Worm (Caenorhabditis elegans) whole organism, young adult: ENCODE results near the gene F25A2.1.

ENCODE experiments used
- B0035.1 ChIP-seq: sonication (generic microtip); optimal IDR thresholded peaks from 2 replicates; lab custom pipeline; 2016; ENCODE audit warnings: missing genetic modification characterization, mild to moderate bottlenecking, missing compliant biosample characterization, missing genotype, missing genetic modification reagents
- F33H1.4 ChIP-seq: fragments of 200-800 bp; sonication (Bioruptor generic); IDR thresholded peaks from 2 replicates; pipeline ENCODE4 v1.3.6; 2022; ENCODE audit warnings: missing genetic modification reagents, missing genetic modification characterization, missing compliant biosample characterization
- F52B5.7 ChIP-seq: sonication (generic microtip); optimal IDR thresholded peaks from 2 replicates; lab custom pipeline; 2016; ENCODE audit warnings: mild to moderate bottlenecking, missing genetic modification characterization, missing compliant biosample characterization
- F55B11.4 ChIP-seq: sonication (generic microtip); optimal IDR thresholded peaks from 2 replicates; lab custom pipeline; 2016; ENCODE audit warnings: missing compliant biosample characterization, missing genetic modification characterization, borderline replicate concordance; ENCODE audit not compliant: insufficient read depth
- K12H6.12 ChIP-seq: fragments of 200-800 bp; sonication (Bioruptor generic); optimal IDR thresholded peaks from 2 replicates; lab custom pipeline; 2018; ENCODE audit warnings: mild to moderate bottlenecking, missing genetic modification characterization, missing compliant biosample characterization
- T26A5.8 ChIP-seq: sonication (generic microtip); optimal IDR thresholded peaks from 2 replicates; lab custom pipeline; 2016; ENCODE audit warnings: missing genetic modification characterization, missing compliant biosample characterization
- Y95B8A.8 ChIP-seq: fragments of 200-800 bp; sonication (Bioruptor generic); IDR thresholded peaks from 2 replicates; pipeline ENCODE4 v1.3.6; 2022; ENCODE audit warnings: missing genetic modification reagents, missing genetic modification characterization, missing compliant biosample characterization
- bed-1 ChIP-seq: fragments of 200-800 bp; sonication (Bioruptor generic); IDR thresholded peaks from 2 replicates; pipeline ENCODE4 v1.3.6; 2022; ENCODE audit warnings: missing genetic modification reagents, missing genetic modification characterization, missing compliant biosample characterization
- cebp-1 ChIP-seq, 2 experiments: fragments of 200-800 bp in 1 of 2; sonication (Bioruptor generic) in 1 of 2; sonication (generic microtip) in 1 of 2; IDR thresholded peaks in 1 of 2; optimal IDR thresholded peaks in 1 of 2; 2 replicates each; pipeline versions ENCODE4 v1.3.6 to Lab custom; 2017 to 2022; ENCODE audit warnings: missing compliant biosample characterization in 2 of 2, missing genetic modification characterization in 2 of 2, mild to moderate bottlenecking in 1 of 2, missing genetic modification reagents in 1 of 2, moderate library complexity in 1 of 2
- cebp-2 ChIP-seq: fragments of 200-800 bp; sonication (Bioruptor generic); IDR thresholded peaks from 2 replicates; pipeline ENCODE4 v1.3.6; 2022; ENCODE audit warnings: missing genetic modification characterization, missing compliant biosample characterization
- ceh-40 ChIP-seq: fragments of 200-800 bp; sonication (Bioruptor generic); IDR thresholded peaks from 2 replicates; pipeline ENCODE4 v1.3.6; 2022; ENCODE audit warnings: missing genetic modification characterization, missing compliant biosample characterization
- ceh-58 ChIP-seq: fragments of 200-800 bp; sonication (Bioruptor generic); IDR thresholded peaks from 2 replicates; pipeline ENCODE4 v1.3.6; 2022; ENCODE audit warnings: missing genetic modification characterization, missing compliant biosample characterization
- ceh-79 ChIP-seq: sonication (generic microtip); optimal IDR thresholded peaks from 2 replicates; lab custom pipeline; 2017; ENCODE audit warnings: mild to moderate bottlenecking, missing genetic modification characterization, missing compliant biosample characterization
- dox-1 ChIP-seq: fragments of 200-800 bp; sonication (Bioruptor generic); IDR thresholded peaks from 2 replicates; pipeline ENCODE4 v1.3.6; 2022; ENCODE audit warnings: missing genetic modification reagents, missing genetic modification characterization, missing compliant biosample characterization
- egl-18 ChIP-seq: fragments of 200-800 bp; sonication (Bioruptor generic); IDR thresholded peaks from 2 replicates; pipeline ENCODE4 v1.3.6; 2022; ENCODE audit warnings: missing genetic modification reagents, missing genetic modification characterization, missing compliant biosample characterization
- egl-44 ChIP-seq: fragments of 200-800 bp; sonication (Bioruptor generic); IDR thresholded peaks from 2 replicates; pipeline ENCODE4 v1.3.6; 2022; ENCODE audit warnings: missing genetic modification reagents, missing genetic modification characterization, missing compliant biosample characterization
- fkh-3 ChIP-seq: sonication (generic microtip); optimal IDR thresholded peaks from 2 replicates; lab custom pipeline; 2016; ENCODE audit warnings: mild to moderate bottlenecking, missing genetic modification characterization, missing compliant biosample characterization
- hsf-1 ChIP-seq: fragments of 200-800 bp; sonication (Bioruptor generic); IDR thresholded peaks from 2 replicates; pipeline ENCODE4 v1.3.6; 2022; ENCODE audit warnings: missing genetic modification reagents, missing genetic modification characterization, missing compliant biosample characterization
- lin-40 ChIP-seq: sonication (generic microtip); optimal IDR thresholded peaks from 2 replicates; lab custom pipeline; 2016; ENCODE audit warnings: missing genetic modification characterization, mild to moderate bottlenecking, missing compliant biosample characterization, missing genotype, missing genetic modification reagents
- lir-1 ChIP-seq: fragments of 200-800 bp; sonication (Bioruptor generic); conservative IDR thresholded peaks from 2 replicates; pipeline ENCODE4 v1.3.6; 2022; ENCODE audit warnings: missing genetic modification reagents, missing genetic modification characterization, missing compliant biosample characterization
- lsl-1 ChIP-seq: fragments of 200-800 bp; sonication (Bioruptor generic); optimal IDR thresholded peaks from 2 replicates; lab custom pipeline; 2018; ENCODE audit warnings: mild to moderate bottlenecking, missing genetic modification characterization, moderate library complexity, missing compliant biosample characterization
- madf-10 ChIP-seq: sonication (generic microtip); optimal IDR thresholded peaks from 2 replicates; lab custom pipeline; 2016; ENCODE audit warnings: mild to moderate bottlenecking, missing genetic modification characterization, missing compliant biosample characterization
- madf-6 ChIP-seq: fragments of 200-800 bp; sonication (Bioruptor generic); IDR thresholded peaks from 2 replicates; pipeline ENCODE4 v1.3.6; 2022; ENCODE audit warnings: missing genetic modification reagents, missing genetic modification characterization, missing compliant biosample characterization
- mxl-1 ChIP-seq: sonication (generic microtip); optimal IDR thresholded peaks from 2 replicates; lab custom pipeline; 2016; ENCODE audit warnings: missing genetic modification characterization, missing compliant biosample characterization
- nfya-2 ChIP-seq: fragments of 200-800 bp; sonication (Bioruptor generic); IDR thresholded peaks from 2 replicates; pipeline ENCODE4 v1.3.6; 2022; ENCODE audit warnings: missing genetic modification reagents, missing genetic modification characterization, missing compliant biosample characterization
- nhr-80 ChIP-seq: sonication (generic microtip); optimal IDR thresholded peaks from 2 replicates; lab custom pipeline; 2016; ENCODE audit warnings: missing genetic modification characterization, missing compliant biosample characterization
- rpc-1 ChIP-seq, 2 experiments: fragments of 150-350 bp in 1 of 2; sonication (generic microtip) in 1 of 2; optimal IDR thresholded peaks; 2 replicates each; lab custom pipeline; 2014 to 2018; ENCODE audit warnings: missing biosample characterization in 1 of 2, missing genetic modification characterization in 1 of 2, missing genetic modification reagents in 1 of 2, missing genotype in 1 of 2
- sea-2 ChIP-seq: fragments of 200-800 bp; sonication (Bioruptor generic); IDR thresholded peaks from 2 replicates; pipeline ENCODE4 v1.3.6; 2022; ENCODE audit warnings: missing genetic modification characterization, missing compliant biosample characterization
- snpc-3.4 ChIP-seq: sonication (generic microtip); optimal IDR thresholded peaks from 2 replicates; lab custom pipeline; 2017; ENCODE audit warnings: missing genetic modification characterization, mild to moderate bottlenecking, missing compliant biosample characterization, antibody characterized with exemption, moderate library complexity, missing genotype, missing genetic modification reagents
- tlf-1 ChIP-seq: fragments of 200-800 bp; sonication (Bioruptor generic); optimal IDR thresholded peaks from 2 replicates; lab custom pipeline; 2018; ENCODE audit warnings: mild to moderate bottlenecking, missing genetic modification characterization, missing compliant biosample characterization
- zfh-2 ChIP-seq: fragments of 200-800 bp; sonication (Bioruptor generic); conservative IDR thresholded peaks from 2 replicates; pipeline ENCODE4 v1.3.6; 2022; ENCODE audit warnings: missing genetic modification reagents, missing genetic modification characterization, missing compliant biosample characterization
- zim-3 ChIP-seq: sonication (generic microtip); optimal IDR thresholded peaks from 2 replicates; lab custom pipeline; 2017; ENCODE audit warnings: mild to moderate bottlenecking, missing genetic modification characterization, moderate library complexity, missing compliant biosample characterization
- ztf-18 ChIP-seq: sonication (generic microtip); optimal IDR thresholded peaks from 2 replicates; lab custom pipeline; 2016; ENCODE audit warnings: missing genotype, mild to moderate bottlenecking, missing genetic modification characterization, missing compliant biosample characterization
- ztf-3 ChIP-seq: fragments of 200-800 bp; sonication (Bioruptor generic); optimal IDR thresholded peaks from 2 replicates; lab custom pipeline; 2018; ENCODE audit warnings: mild to moderate bottlenecking, missing genetic modification characterization, missing compliant biosample characterization

F25A2.1 gene

ce11 chrV:1207589-1207988, 28.2 kb downstream of the F25A2.1 start, which contains the start of gene Y50D4A.1:
TSS of gene Y50D4A.1 (plus strand) at chrV:1207889.
- TF ChIP-seq cebp-2 (GFP tag; lab: Robert Waterston, UW), result no peak
- TF ChIP-seq egl-44 (GFP tag; lab: Robert Waterston, UW), result no peak
- TF ChIP-seq Y95B8A.8, result no peak
- TF ChIP-seq zim-3 (tag; lab: Kevin White, UChicago), result no peak
- no peak for TF ChIP-seq bed-1 (GFP tag; lab: Robert Waterston, UW)
- no peak for TF ChIP-seq ztf-3 (GFP tag; lab: Kevin White, UChicago)
- TF ChIP-seq ceh-79 (tag; lab: Kevin White, UChicago), result no peak
- no peak for TF ChIP-seq nhr-80 (tag; lab: Kevin White, UChicago)
- no peak for TF ChIP-seq snpc-3.4 (tag; lab: Kevin White, UChicago)
- TF ChIP-seq B0035.1 (tag; lab: Kevin White, UChicago), result no peak

- TF ChIP-seq mxl-1 (tag; lab: Kevin White, UChicago), result no peak
- TF ChIP-seq nfya-2 (GFP tag; lab: Robert Waterston, UW), result no peak
- no peak for TF ChIP-seq fkh-3 (tag; lab: Kevin White, UChicago)
- TF ChIP-seq ztf-18 (tag; lab: Kevin White, UChicago), result no peak
- no peak for TF ChIP-seq F33H1.4 (GFP tag; lab: Robert Waterston, UW)
- no peak for TF ChIP-seq F52B5.7 (tag; lab: Kevin White, UChicago)
- TF ChIP-seq madf-6 (GFP tag; lab: Robert Waterston, UW), result no peak
- no peak for TF ChIP-seq T26A5.8 (tag; lab: Kevin White, UChicago)
- no peak for TF ChIP-seq dox-1 (GFP tag; lab: Robert Waterston, UW)
- TF ChIP-seq lsl-1 (GFP tag; lab: Kevin White, UChicago), result no peak
- no peak for TF ChIP-seq sea-2
- TF ChIP-seq K12H6.12 (tag; lab: Kevin White, UChicago), result no peak
Observed at ce11 chrV:1220509-1220908, 41.1 kb downstream of the F25A2.1 start, which contains the start of gene Y50D4A.10. TSS of gene Y50D4A.10 (minus strand) at chrV:1220565.

ce11 chrV:1223559-1223958, 44.2 kb downstream of the F25A2.1 start:
- TF ChIP-seq tlf-1 (GFP tag; lab: Kevin White, UChicago), result no peak
- no peak for TF ChIP-seq ceh-40 (GFP tag; lab: Robert Waterston, UW)
- no peak for TF ChIP-seq lin-40 (tag; lab: Kevin White, UChicago)
- TF ChIP-seq cebp-1 (GFP tag; IDR thresholded peaks at IDR 0.05; lab: Robert Waterston, UW), result no peak
- TF ChIP-seq cebp-1 (tag; optimal IDR thresholded peaks at IDR 0.05; lab: Kevin White, UChicago), result no peak
- no peak for TF ChIP-seq lir-1 (GFP tag; lab: Robert Waterston, UW)
- TF ChIP-seq F52B5.7 (tag; lab: Kevin White, UChicago), result no peak
- no peak for TF ChIP-seq Y95B8A.8
- TF ChIP-seq zfh-2, result no peak
- no peak for TF ChIP-seq ceh-58 (GFP tag; lab: Robert Waterston, UW)
- TF ChIP-seq ztf-3 (GFP tag; lab: Kevin White, UChicago), result no peak
- TF ChIP-seq madf-10, result no peak
- no peak for TF ChIP-seq egl-18 (GFP tag; lab: Robert Waterston, UW)

- TF ChIP-seq rpc-1 (optimal IDR thresholded peaks at IDR 0.05; lab: Kevin White, UChicago) (peak; percentile 0), rpc-1 (tag; optimal IDR thresholded peaks at IDR 0.05; lab: Kevin White, UChicago) (no peak), F55B11.4 (tag; lab: Kevin White, UChicago) (no peak), hsf-1 (peak; percentile 94)
Observed at ce11 chrV:1226239-1226638, 46.9 kb downstream of the F25A2.1 start.
